Fruit fly (Drosophila melanogaster) whole organism, embryonic: ENCODE measurements around the gene CG6628.

ENCODE experiments used
- Adf1 ChIP-seq: fragments of 200-800 bp; sonication (Bioruptor generic); IDR thresholded peaks from 2 replicates; pipeline ENCODE4 v1.3.6; 2022; ENCODE audit warnings: missing biosample characterization, missing genetic modification characterization
- CG10147 ChIP-seq: fragments of 200-800 bp; sonication (Bioruptor generic); optimal IDR thresholded peaks from 2 replicates; lab custom pipeline; 2019; ENCODE audit warnings: missing biosample characterization, mild to moderate bottlenecking, missing genetic modification characterization, moderate library complexity
- CG1024 ChIP-seq: fragments of 200-800 bp; sonication (Bioruptor generic); IDR thresholded peaks from 2 replicates; pipeline ENCODE4 v1.3.6; 2022; ENCODE audit warnings: missing biosample characterization, missing genetic modification characterization
- CG12769 ChIP-seq: fragments of 200-800 bp; sonication (Bioruptor generic); optimal IDR thresholded peaks from 2 replicates; lab custom pipeline; 2019; ENCODE audit warnings: missing biosample characterization, mild to moderate bottlenecking, missing genetic modification characterization, moderate library complexity
- CG16863 ChIP-seq: fragments of 200-800 bp; sonication (Bioruptor generic); optimal IDR thresholded peaks from 3 replicates; lab custom pipeline; 2016; ENCODE audit warnings: missing biosample characterization, missing genetic modification characterization
- CG18011 ChIP-seq: fragments of 200-800 bp; sonication (Bioruptor generic); optimal IDR thresholded peaks from 2 replicates; lab custom pipeline; 2017; ENCODE audit warnings: missing biosample characterization, missing genetic modification characterization, mild to moderate bottlenecking, moderate library complexity, missing genotype
- CG18476 ChIP-seq: fragments of 200-800 bp; sonication (Bioruptor generic); optimal IDR thresholded peaks from 2 replicates; lab custom pipeline; 2016; ENCODE audit warnings: missing biosample characterization, mild to moderate bottlenecking, missing genetic modification characterization
- CG2199 ChIP-seq: fragments of 200-800 bp; sonication (Bioruptor generic); IDR thresholded peaks from 3 replicates; pipeline ENCODE4 v1.3.6; 2022; ENCODE audit warnings: missing biosample characterization, missing genetic modification characterization
- CG3995 ChIP-seq: fragments of 200-800 bp; sonication (Bioruptor generic); optimal IDR thresholded peaks from 3 replicates; lab custom pipeline; 2016; ENCODE audit warnings: missing biosample characterization, missing genetic modification characterization
- CG4282 ChIP-seq: fragments of 200-800 bp; sonication (Bioruptor generic); optimal IDR thresholded peaks from 2 replicates; lab custom pipeline; 2016; ENCODE audit warnings: missing biosample characterization, missing genetic modification characterization
- CG4424 ChIP-seq: fragments of 200-800 bp; sonication (Bioruptor generic); optimal IDR thresholded peaks from 3 replicates; lab custom pipeline; 2016; ENCODE audit warnings: missing biosample characterization, missing genetic modification characterization
- CG6854 ChIP-seq: fragments of 200-800 bp; sonication (Bioruptor generic); optimal IDR thresholded peaks from 3 replicates; lab custom pipeline; 2017; ENCODE audit warnings: missing biosample characterization, mild to moderate bottlenecking, missing genetic modification characterization
- CG7271 ChIP-seq: fragments of 200-800 bp; sonication (Bioruptor generic); optimal IDR thresholded peaks from 2 replicates; lab custom pipeline; 2018; ENCODE audit warnings: missing biosample characterization, mild to moderate bottlenecking, missing genetic modification characterization, moderate library complexity
- CTCF ChIP-seq: fragments of 200-800 bp; sonication (Bioruptor generic); optimal IDR thresholded peaks from 2 replicates; lab custom pipeline; 2017; ENCODE audit warnings: missing biosample characterization, mild to moderate bottlenecking, missing genetic modification characterization, moderate library complexity
- CrebB ChIP-seq: fragments of 200-800 bp; sonication (Bioruptor generic); optimal IDR thresholded peaks from 3 replicates; lab custom pipeline; 2018; ENCODE audit warnings: missing biosample characterization, mild to moderate bottlenecking, missing genetic modification characterization
- D ChIP-seq, 2 experiments: fragments of 200-800 bp in 1 of 2; fragments of >200 bp in 1 of 2; sonication (Bioruptor generic) in 1 of 2; optimal IDR thresholded peaks; 2 replicates in 1 of 2; 3 replicates in 1 of 2; lab custom pipeline; 2017; ENCODE audit warnings: mild to moderate bottlenecking in 1 of 2, missing biosample characterization in 1 of 2, missing genetic modification characterization in 1 of 2, missing genetic modification reagents in 1 of 2
- Dref ChIP-seq: fragments of 200-800 bp; sonication (Bioruptor generic); IDR thresholded peaks from 2 replicates; pipeline ENCODE4 v1.3.6; 2022; ENCODE audit warnings: missing biosample characterization, missing genetic modification characterization
- Drgx ChIP-seq: fragments of 200-800 bp; sonication (Bioruptor generic); IDR thresholded peaks from 2 replicates; pipeline ENCODE4 v1.3.6; 2022; ENCODE audit warnings: missing biosample characterization, missing genetic modification characterization
- ERR ChIP-seq: fragments of 200-800 bp; sonication (Bioruptor generic); optimal IDR thresholded peaks from 2 replicates; lab custom pipeline; 2016; ENCODE audit warnings: missing biosample characterization, missing genetic modification characterization
- Ets65A ChIP-seq: fragments of 200-800 bp; sonication (Bioruptor generic); peaks from one replicate; lab custom pipeline; 2016; ENCODE audit warnings: missing biosample characterization, missing genetic modification characterization
- Ets97D ChIP-seq: fragments of 200-800 bp; sonication (Bioruptor generic); optimal IDR thresholded peaks from 3 replicates; lab custom pipeline; 2016; ENCODE audit warnings: missing biosample characterization, missing genetic modification characterization
- HmgD ChIP-seq: fragments of 200-800 bp; sonication (Bioruptor generic); optimal IDR thresholded peaks from 3 replicates; lab custom pipeline; 2016; ENCODE audit warnings: missing biosample characterization, missing genetic modification characterization
- Hr51 ChIP-seq, 2 experiments: fragments of 200-800 bp; sonication (Bioruptor generic); optimal IDR thresholded peaks; 2 replicates in 1 of 2; 3 replicates in 1 of 2; lab custom pipeline; 2016 to 2018; ENCODE audit warnings: missing biosample characterization in 2 of 2, missing genetic modification characterization in 2 of 2, mild to moderate bottlenecking in 1 of 2, moderate library complexity in 1 of 2
- Oaz ChIP-seq: fragments of 200-800 bp; sonication (Bioruptor generic); IDR thresholded peaks from 2 replicates; pipeline ENCODE4 v1.3.6; 2022; ENCODE audit warnings: missing biosample characterization, missing genetic modification characterization
- Opbp ChIP-seq: fragments of 200-800 bp; sonication (Bioruptor generic); IDR thresholded peaks from 3 replicates; pipeline ENCODE4 v1.3.6; 2022; ENCODE audit warnings: missing biosample characterization, missing genetic modification characterization; ENCODE audit not compliant: partially characterized antibody
- Pdp1 ChIP-seq, 2 experiments: fragments of 200-800 bp; sonication (Bioruptor generic); optimal IDR thresholded peaks; 3 replicates each; lab custom pipeline; 2016; ENCODE audit warnings: missing biosample characterization in 2 of 2, missing genetic modification characterization in 2 of 2, mild to moderate bottlenecking in 1 of 2, moderate library complexity in 1 of 2
- Rx ChIP-seq: fragments of 200-800 bp; sonication (Bioruptor generic); IDR thresholded peaks from 2 replicates; pipeline ENCODE4 v1.3.6; 2022; ENCODE audit warnings: missing biosample characterization, missing genetic modification characterization
- Sry-δ ChIP-seq: fragments of 200-800 bp; sonication (Bioruptor generic); optimal IDR thresholded peaks from 2 replicates; lab custom pipeline; 2016; ENCODE audit warnings: missing biosample characterization, missing genetic modification characterization
- amos ChIP-seq: fragments of 200-800 bp; sonication (Bioruptor generic); IDR thresholded peaks from 2 replicates; pipeline ENCODE4 v1.3.6; 2022; ENCODE audit warnings: missing biosample characterization, missing genetic modification characterization; ENCODE audit not compliant: partially characterized antibody
- chinmo ChIP-seq: fragments of 200-800 bp; sonication (Bioruptor generic); IDR thresholded peaks from 4 replicates; pipeline ENCODE4 v1.3.6; 2022; ENCODE audit warnings: missing biosample characterization, missing genetic modification characterization; ENCODE audit not compliant: partially characterized antibody
- croc ChIP-seq: fragments of 200-800 bp; sonication (Bioruptor generic); conservative IDR thresholded peaks from 3 replicates; pipeline ENCODE4 v1.3.6; 2022; ENCODE audit warnings: missing biosample characterization, missing genetic modification characterization
- dmrt99B ChIP-seq: fragments of 200-800 bp; sonication (Bioruptor generic); optimal IDR thresholded peaks from 2 replicates; lab custom pipeline; 2018; ENCODE audit warnings: missing biosample characterization, mild to moderate bottlenecking, missing genetic modification characterization, moderate library complexity
- fd96Cb ChIP-seq: fragments of 200-800 bp; sonication (Bioruptor generic); optimal IDR thresholded peaks from 2 replicates; lab custom pipeline; 2018; ENCODE audit warnings: missing biosample characterization, mild to moderate bottlenecking, missing genetic modification characterization, moderate library complexity
- pita ChIP-seq: fragments of 200-800 bp; sonication (Bioruptor generic); optimal IDR thresholded peaks from 2 replicates; lab custom pipeline; 2017; ENCODE audit warnings: missing biosample characterization, mild to moderate bottlenecking, missing genetic modification characterization
- prd ChIP-seq, 3 experiments: fragments of >200 bp in 2 of 3; fragments of 200-800 bp in 1 of 3; sonication (Bioruptor generic) in 1 of 3; optimal IDR thresholded peaks in 2 of 3; IDR thresholded peaks in 1 of 3; 2 replicates in 2 of 3; 3 replicates in 1 of 3; pipeline versions ENCODE4 v1.3.6 to Lab custom; 2017 to 2022; ENCODE audit warnings: missing biosample characterization in 1 of 3, missing genetic modification characterization in 1 of 3
- repo ChIP-seq: fragments of 200-800 bp; sonication (Bioruptor generic); optimal IDR thresholded peaks from 2 replicates; lab custom pipeline; 2016; ENCODE audit warnings: missing biosample characterization, missing genetic modification characterization
- rib ChIP-seq: fragments of 200-800 bp; sonication (Bioruptor generic); IDR thresholded peaks from 2 replicates; pipeline ENCODE4 v1.3.6; 2022; ENCODE audit warnings: missing biosample characterization, missing genetic modification characterization
- sc ChIP-seq, 3 experiments: fragments of >200 bp in 2 of 3; fragments of 200-800 bp in 1 of 3; sonication (Bioruptor generic) in 1 of 3; optimal IDR thresholded peaks; 2 replicates in 2 of 3; 3 replicates in 1 of 3; lab custom pipeline; 2017; ENCODE audit warnings: mild to moderate bottlenecking in 1 of 3, missing biosample characterization in 1 of 3, missing genetic modification characterization in 1 of 3, missing genetic modification reagents in 1 of 3
- sr ChIP-seq: fragments of 200-800 bp; sonication (Bioruptor generic); IDR thresholded peaks from 3 replicates; pipeline ENCODE4 v1.3.6; 2022; ENCODE audit warnings: missing biosample characterization, missing genetic modification characterization
- usp ChIP-seq: fragments of >200 bp; optimal IDR thresholded peaks from 2 replicates; lab custom pipeline; 2017; ENCODE audit warnings: missing biosample characterization, missing genetic modification characterization
- vnd ChIP-seq: fragments of 200-800 bp; sonication (Bioruptor generic); IDR thresholded peaks from 3 replicates; pipeline ENCODE4 v1.3.6; 2022; ENCODE audit warnings: missing biosample characterization, missing genetic modification characterization; ENCODE audit not compliant: partially characterized antibody
- vvl ChIP-seq: fragments of 200-800 bp; sonication (Bioruptor generic); IDR thresholded peaks from 2 replicates; pipeline ENCODE4 v1.3.6; 2022; ENCODE audit warnings: missing biosample characterization, missing genetic modification characterization
- z ChIP-seq: fragments of 200-800 bp; sonication (Bioruptor generic); IDR thresholded peaks from 3 replicates; pipeline ENCODE4 v1.3.6; 2022; ENCODE audit warnings: missing biosample characterization, missing genetic modification characterization

Gene CG6628

DNA sequence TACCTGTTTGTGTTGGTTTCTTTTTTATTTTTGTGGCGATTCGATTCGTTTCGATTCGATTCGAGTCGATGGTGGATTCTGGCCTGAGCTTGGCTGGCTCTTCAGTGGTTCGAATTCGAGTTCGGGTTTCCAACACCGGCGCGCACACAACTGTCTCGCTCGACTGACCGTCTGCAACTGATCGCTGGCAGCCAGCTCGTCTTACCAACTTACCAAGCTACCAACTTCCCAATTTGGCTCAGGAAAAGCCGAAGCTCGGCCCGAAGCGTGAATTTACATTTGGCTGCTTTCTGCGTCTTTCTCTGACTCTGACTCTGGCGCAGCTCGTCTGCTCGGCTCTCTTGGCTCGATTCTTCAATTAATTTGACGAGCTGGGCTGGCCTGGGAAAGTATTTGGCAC is 34.8 kb upstream of the CG6628 start, which contains the start of gene ect (continued):
- TF ChIP-seq z (GFP tag; lab: Robert Waterston, UW) = peak; percentile 26; the same call in 1 of the 3 replicates
- no peak for TF ChIP-seq CG4424 (GFP tag; lab: Kevin White, UChicago)
- no peak for TF ChIP-seq sr (GFP tag; lab: Robert Waterston, UW)
- TF ChIP-seq vnd (GFP tag; lab: Robert Waterston, UW) = no peak
- TF ChIP-seq Adf1 = no peak
- TF ChIP-seq fd96Cb (tag; lab: Kevin White, UChicago) = no peak
- TF ChIP-seq HmgD (GFP tag; lab: Kevin White, UChicago) = no peak
- no peak for TF ChIP-seq CG7271
- no peak for TF ChIP-seq prd (optimal IDR thresholded peaks at IDR 0.05; lab: Kevin White, UChicago)
- TF ChIP-seq prd (GFP tag; IDR thresholded peaks at IDR 0.05; lab: Robert Waterston, UW) = no peak
- no peak for TF ChIP-seq Rx
- TF ChIP-seq Oaz = no peak
- TF ChIP-seq Pdp1 (GFP tag; optimal IDR thresholded peaks at IDR 0.05; lab: Kevin White, UChicago) = no peak
- TF ChIP-seq ERR (GFP tag; lab: Kevin White, UChicago) = no peak
- no peak for TF ChIP-seq amos (GFP tag; lab: Robert Waterston, UW)
- no peak for TF ChIP-seq CG2199
- TF ChIP-seq CG18476 = no peak
- no peak for TF ChIP-seq CG1024 (GFP tag; lab: Robert Waterston, UW)
- no peak for TF ChIP-seq pita (GFP tag; lab: Kevin White, UChicago)
- TF ChIP-seq chinmo (GFP tag; lab: Robert Waterston, UW) = 0 out of 4 replicates have a peak, but pooled peaks have one; percentile 66
- TF ChIP-seq rib (GFP tag; lab: Robert Waterston, UW) = no peak
- TF ChIP-seq CG10147 = no peak
- TF ChIP-seq CG12769 = peak; percentile 88
- TF ChIP-seq CG18011 = no peak
- no peak for TF ChIP-seq Ets97D (GFP tag; lab: Kevin White, UChicago)
- TF ChIP-seq D (optimal IDR thresholded peaks at IDR 0.05; lab: Kevin White, UChicago) = no peak
- no peak for TF ChIP-seq D (GFP tag; optimal IDR thresholded peaks at IDR 0.05; lab: Kevin White, UChicago)
- TF ChIP-seq repo (GFP tag; lab: Kevin White, UChicago) = no peak
- TF ChIP-seq Dref (GFP tag; lab: Robert Waterston, UW) = no peak
- TF ChIP-seq CG16863 (GFP tag; lab: Kevin White, UChicago) = no peak
- TF ChIP-seq CG6854 (GFP tag; lab: Kevin White, UChicago) = no peak
- TF ChIP-seq croc (GFP tag; lab: Robert Waterston, UW) = no peak
- TF ChIP-seq CG3995 (GFP tag; lab: Kevin White, UChicago) = no peak
- 0 out of 3 replicates have a peak, but pooled peaks have one; percentile 13 for TF ChIP-seq Opbp (GFP tag; lab: Robert Waterston, UW)
- no peak for TF ChIP-seq sc (optimal IDR thresholded peaks at IDR 0.05; lab: Kevin White, UChicago)
- no peak for TF ChIP-seq sc (GFP tag; optimal IDR thresholded peaks at IDR 0.05; lab: Kevin White, UChicago)

DNA sequence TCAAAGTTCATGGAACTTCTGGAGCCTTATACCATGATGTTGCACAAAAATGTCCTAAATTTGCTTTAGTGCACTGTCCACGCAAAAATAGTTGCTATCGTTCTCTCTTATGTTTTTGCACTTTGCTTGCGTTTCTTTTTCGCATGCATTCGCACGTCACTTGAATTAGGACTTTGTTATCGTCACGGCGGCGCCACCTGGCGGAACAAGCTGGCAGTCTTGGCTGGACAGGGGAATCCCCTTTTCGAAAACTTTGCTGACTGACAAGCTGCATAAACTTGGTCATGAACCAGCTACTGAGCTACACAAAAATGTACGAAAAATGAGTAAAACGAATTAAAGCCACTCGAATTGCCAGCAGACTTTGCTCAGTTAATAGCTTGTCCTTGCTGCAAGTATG is 32.8 kb upstream of the CG6628 start:
- TF ChIP-seq CTCF (peak; percentile 74), Ets65A (GFP tag; lab: Kevin White, UChicago) (peak; percentile 8), Sry-δ (GFP tag; lab: Kevin White, UChicago) (no peak)

DNA sequence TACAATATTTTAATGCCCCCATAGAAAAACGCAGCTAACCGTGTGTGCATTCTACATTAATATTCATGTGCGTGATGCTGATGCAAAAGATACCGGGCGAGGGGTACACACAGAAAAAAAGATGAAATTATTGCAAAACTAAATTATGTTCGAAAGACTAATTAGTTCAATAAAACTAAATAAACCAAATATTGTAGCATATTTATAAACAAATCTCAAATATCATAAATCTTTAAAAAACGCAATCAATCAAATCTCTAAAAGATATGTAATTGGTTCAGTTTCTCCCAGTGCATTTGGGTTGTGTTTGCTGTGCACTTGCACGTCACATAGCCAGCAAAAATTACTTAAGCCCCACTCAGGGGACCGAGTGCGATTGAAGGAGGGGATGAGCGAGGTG is 31.7 kb upstream of the CG6628 start:
- no peak for TF ChIP-seq CrebB (tag; lab: Kevin White, UChicago)
- TF ChIP-seq Hr51 (GFP tag; optimal IDR thresholded peaks at IDR 0.05; lab: Kevin White, UChicago) = peak in 1 of 2 experiments; percentile 7
- TF ChIP-seq CG4282 (GFP tag; lab: Kevin White, UChicago) = no peak
- peak; percentile 46; the same call in 1 of the 2 replicates for TF ChIP-seq Drgx (GFP tag; lab: Robert Waterston, UW)
- TF ChIP-seq usp = no peak
- peak; percentile 28; the same call in 1 of the 2 replicates for TF ChIP-seq vvl
- TF ChIP-seq dmrt99B (tag; lab: Kevin White, UChicago) = peak; percentile 21
- TF ChIP-seq, all 482 proteins: peak for 4
